Worm (Caenorhabditis elegans) whole organism, L3 larva: ENCODE data around the gene F56D6.6.

ENCODE experiments used
- R02D3.7 ChIP-seq: fragments of 150-350 bp; optimal IDR thresholded peaks from 2 replicates; lab custom pipeline; 2014; ENCODE audit warnings: missing biosample characterization, missing genetic modification characterization
- ZK546.5 ChIP-seq: sonication (generic microtip); optimal IDR thresholded peaks from 2 replicates; lab custom pipeline; 2017; ENCODE audit warnings: missing biosample characterization, missing genetic modification characterization
- aly-2 ChIP-seq: fragments of 150-350 bp; optimal IDR thresholded peaks from 2 replicates; lab custom pipeline; 2014; ENCODE audit warnings: missing biosample characterization, missing genetic modification characterization
- ceh-16 ChIP-seq: sonication (generic microtip); optimal IDR thresholded peaks from 2 replicates; lab custom pipeline; 2017; ENCODE audit warnings: missing biosample characterization, missing genetic modification characterization
- ceh-28 ChIP-seq: fragments of 150-350 bp; optimal IDR thresholded peaks from 2 replicates; lab custom pipeline; 2014; ENCODE audit warnings: missing biosample characterization, missing genetic modification reagents, missing genetic modification characterization
- ceh-9 ChIP-seq: sonication (generic microtip); optimal IDR thresholded peaks from 2 replicates; lab custom pipeline; 2018; ENCODE audit warnings: missing biosample characterization, missing genetic modification characterization
- daf-12 ChIP-seq: fragments of 150-350 bp; optimal IDR thresholded peaks from 2 replicates; lab custom pipeline; 2014; ENCODE audit warnings: missing biosample characterization, missing genetic modification reagents, missing genetic modification characterization
- egl-27 ChIP-seq: sonication (generic microtip); optimal IDR thresholded peaks from 4 replicates; lab custom pipeline; 2017; ENCODE audit warnings: missing biosample characterization, missing genetic modification reagents, missing genetic modification characterization
- egl-5 ChIP-seq: fragments of 150-350 bp; optimal IDR thresholded peaks from 2 replicates; lab custom pipeline; 2017; ENCODE audit warnings: missing biosample characterization, missing genetic modification reagents, missing genetic modification characterization, inconsistent platforms
- elt-1 ChIP-seq: fragments of 150-350 bp; optimal IDR thresholded peaks from 2 replicates; lab custom pipeline; 2014; ENCODE audit warnings: missing biosample characterization, missing genetic modification characterization
- elt-2 ChIP-seq: sonication (generic microtip); optimal IDR thresholded peaks from 2 replicates; lab custom pipeline; 2016; ENCODE audit warnings: missing genetic modification reagents, mild to moderate bottlenecking, missing genetic modification characterization, missing compliant biosample characterization
- elt-3 ChIP-seq, 3 experiments: fragments of 150-350 bp in 1 of 3; sonication (generic microtip) in 2 of 3; optimal IDR thresholded peaks; 2 replicates in 2 of 3; 4 replicates in 1 of 3; lab custom pipeline; 2014 to 2017; ENCODE audit warnings: missing biosample characterization in 3 of 3, missing genetic modification characterization in 3 of 3
- fkh-2 ChIP-seq: fragments of 150-350 bp; optimal IDR thresholded peaks from 2 replicates; lab custom pipeline; 2014; ENCODE audit warnings: missing biosample characterization, missing genetic modification reagents, missing genetic modification characterization
- fos-1 ChIP-seq: fragments of 150-350 bp; optimal IDR thresholded peaks from 2 replicates; lab custom pipeline; 2014; ENCODE audit warnings: missing biosample characterization, missing genetic modification characterization
- hmg-11 ChIP-seq: sonication (generic microtip); optimal IDR thresholded peaks from 2 replicates; lab custom pipeline; 2016; ENCODE audit warnings: missing genetic modification characterization, missing compliant biosample characterization
- jun-1 ChIP-seq: fragments of 150-350 bp; optimal IDR thresholded peaks from 2 replicates; lab custom pipeline; 2014; ENCODE audit warnings: missing biosample characterization, missing genetic modification reagents, missing genetic modification characterization
- lin-15B ChIP-seq: fragments of 150-350 bp; optimal IDR thresholded peaks from 2 replicates; lab custom pipeline; 2014; ENCODE audit warnings: missing biosample characterization, missing genetic modification characterization
- lin-39 ChIP-seq: fragments of 150-350 bp; optimal IDR thresholded peaks from 2 replicates; lab custom pipeline; 2018; ENCODE audit warnings: missing biosample characterization, missing genetic modification reagents, missing genetic modification characterization
- lsy-12 ChIP-seq: sonication (generic microtip); optimal IDR thresholded peaks from 2 replicates; lab custom pipeline; 2016; ENCODE audit warnings: mild to moderate bottlenecking, missing genetic modification characterization, missing compliant biosample characterization
- mml-1 ChIP-seq: fragments of 150-350 bp; sonication (generic microtip); optimal IDR thresholded peaks from 3 replicates; lab custom pipeline; 2014; ENCODE audit warnings: missing biosample characterization, missing genetic modification characterization
- nfya-1 ChIP-seq: sonication (generic microtip); optimal IDR thresholded peaks from 2 replicates; lab custom pipeline; 2017; ENCODE audit warnings: missing genetic modification characterization, mild to moderate bottlenecking, missing compliant biosample characterization, antibody characterized with exemption, moderate library complexity; ENCODE audit not compliant: insufficient read depth
- nhr-11 ChIP-seq: fragments of 150-350 bp; optimal IDR thresholded peaks from 2 replicates; lab custom pipeline; 2014; ENCODE audit warnings: missing biosample characterization, missing genetic modification characterization
- nhr-12 ChIP-seq: fragments of 150-350 bp; optimal IDR thresholded peaks from 2 replicates; lab custom pipeline; 2014; ENCODE audit warnings: missing biosample characterization, missing genetic modification characterization
- nhr-237 ChIP-seq: fragments of 150-350 bp; optimal IDR thresholded peaks from 2 replicates; lab custom pipeline; 2014; ENCODE audit warnings: missing biosample characterization, missing genetic modification characterization
- nhr-25 ChIP-seq: sonication (generic microtip); optimal IDR thresholded peaks from 2 replicates; lab custom pipeline; 2017; ENCODE audit warnings: missing biosample characterization, missing genetic modification characterization
- nhr-28 ChIP-seq: fragments of 150-350 bp; optimal IDR thresholded peaks from 2 replicates; lab custom pipeline; 2014; ENCODE audit warnings: missing biosample characterization, missing genetic modification characterization
- nhr-43 ChIP-seq: sonication (generic microtip); optimal IDR thresholded peaks from 2 replicates; lab custom pipeline; 2016; ENCODE audit warnings: mild to moderate bottlenecking, missing genetic modification characterization, missing compliant biosample characterization; ENCODE audit not compliant: poor library complexity, severe bottlenecking
- nhr-67 ChIP-seq: fragments of 150-350 bp; optimal IDR thresholded peaks from 2 replicates; lab custom pipeline; 2014; ENCODE audit warnings: missing biosample characterization, missing genetic modification characterization
- nhr-77 ChIP-seq: fragments of 150-350 bp; optimal IDR thresholded peaks from 2 replicates; lab custom pipeline; 2014; ENCODE audit warnings: missing biosample characterization, missing genetic modification characterization
- pha-4 ChIP-seq: fragments of 150-350 bp; optimal IDR thresholded peaks from 2 replicates; lab custom pipeline; 2014; ENCODE audit warnings: missing biosample characterization, missing genetic modification reagents, missing genetic modification characterization
- pqm-1 ChIP-seq: fragments of 150-350 bp; optimal IDR thresholded peaks from 2 replicates; lab custom pipeline; 2017; ENCODE audit warnings: missing biosample characterization, missing genetic modification characterization, inconsistent platforms
- sea-2 ChIP-seq: fragments of 150-350 bp; sonication (generic microtip); optimal IDR thresholded peaks from 4 replicates; lab custom pipeline; 2014; ENCODE audit warnings: missing biosample characterization, missing genetic modification reagents, missing genetic modification characterization
- snpc-4 ChIP-seq: fragments of 150-350 bp; optimal IDR thresholded peaks from 2 replicates; lab custom pipeline; 2014; ENCODE audit warnings: missing biosample characterization, missing genetic modification characterization
- tbx-2 ChIP-seq: sonication (generic microtip); optimal IDR thresholded peaks from 2 replicates; lab custom pipeline; 2016; ENCODE audit warnings: mild to moderate bottlenecking, missing genetic modification characterization, missing compliant biosample characterization
- unc-39 ChIP-seq: sonication (generic microtip); optimal IDR thresholded peaks from 4 replicates; lab custom pipeline; 2017; ENCODE audit warnings: missing biosample characterization, missing genetic modification characterization
- unc-62 ChIP-seq: fragments of 150-350 bp; sonication (generic microtip); optimal IDR thresholded peaks from 4 replicates; lab custom pipeline; 2014; ENCODE audit warnings: missing biosample characterization, missing genetic modification reagents, missing genetic modification characterization
- ztf-4 ChIP-seq: fragments of 150-350 bp; optimal IDR thresholded peaks from 2 replicates; lab custom pipeline; 2014; ENCODE audit warnings: missing biosample characterization, missing genetic modification characterization

F56D6.6 gene

DNA sequence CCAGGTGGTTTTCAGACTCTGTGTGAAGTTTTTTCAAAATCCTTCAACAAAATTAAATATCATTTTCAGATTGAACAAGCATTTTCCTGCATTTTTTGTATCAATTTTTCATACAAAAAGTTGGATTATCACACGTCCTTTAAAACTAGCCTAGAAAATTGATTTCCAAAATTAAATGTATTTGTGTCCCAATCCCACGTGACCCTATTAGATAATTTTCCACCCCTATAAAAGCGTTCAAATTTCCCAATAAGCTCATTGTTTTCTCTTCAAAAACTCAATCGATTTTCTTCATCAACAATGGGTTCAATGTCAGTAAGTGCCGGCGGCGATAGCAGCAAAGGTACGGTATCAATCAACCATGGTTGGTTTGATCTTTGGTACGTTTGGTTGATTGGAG, 11.4 kb downstream of the F56D6.6 start, which contains the start of gene F56D6.19:
F56D6.19 (plus strand) TSS at position 301 of the 400 bp plus-strand sequence.
- TF ChIP-seq nhr-67 (tag; lab: Kevin White, UChicago) (no peak), snpc-4 (no peak), lsy-12 (no peak), ceh-28 (tag; lab: Kevin White, UChicago) (no peak), ceh-9 (tag; lab: Kevin White, UChicago) (no peak), fkh-2 (tag; lab: Kevin White, UChicago) (no peak), nhr-43 (tag; lab: Kevin White, UChicago) (no peak), ZK546.5 (tag; lab: Kevin White, UChicago) (no peak), nfya-1 (no peak), sea-2 (GFP tag; lab: Kevin White, UChicago) (no peak), lin-39 (tag; lab: Kevin White, UChicago) (no peak), unc-39 (no peak)

DNA sequence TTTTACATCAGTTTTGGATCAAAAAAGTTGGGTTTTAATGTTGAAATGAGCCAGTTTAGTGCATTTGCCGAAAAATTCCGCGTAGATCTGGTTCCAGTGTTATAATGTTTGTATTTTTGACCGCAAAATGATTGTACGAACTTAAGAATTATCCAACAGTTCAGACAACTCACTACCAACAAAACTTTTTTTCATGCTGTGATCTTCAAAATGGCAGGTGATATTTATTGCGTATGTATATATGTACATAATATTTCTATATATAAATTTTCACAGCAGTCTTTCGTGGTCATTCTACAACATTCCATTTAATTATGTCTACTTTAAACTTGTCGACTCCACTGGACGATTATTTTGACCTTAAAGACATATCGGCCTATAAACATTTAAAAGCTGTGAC, 12.2 kb downstream of the F56D6.6 start, which contains the start of gene srz-20:
srz-20 (plus strand) TSS at position 301 of the 400 bp plus-strand sequence.
- TF ChIP-seq lsy-12 (no peak), daf-12 (tag; lab: Kevin White, UChicago) (no peak)

DNA sequence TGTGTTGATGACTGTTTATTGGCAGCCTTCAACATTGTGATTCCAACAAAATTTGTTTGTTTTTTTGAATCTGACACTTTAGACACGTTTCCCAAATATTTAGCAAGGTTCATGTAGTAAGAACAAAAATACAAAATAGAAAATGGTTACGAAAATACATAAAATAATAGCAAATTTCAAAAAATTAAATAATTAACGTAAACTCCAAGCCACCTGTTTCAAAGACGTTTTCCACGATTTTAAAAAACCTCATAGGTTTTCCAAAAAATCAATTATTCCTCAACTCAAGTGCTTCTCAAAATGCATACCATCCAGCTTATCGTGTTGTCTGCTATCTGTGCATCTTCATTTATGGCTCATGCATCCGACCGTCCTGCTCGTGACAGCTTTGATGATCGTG, 14.3 kb downstream of the F56D6.6 start, which contains the start of gene F56D6.14:
F56D6.14 (plus strand) TSS at position 301 of the 400 bp plus-strand sequence.
- TF ChIP-seq hmg-11 (tag; lab: Kevin White, UChicago) (no peak), R02D3.7 (no peak), nhr-77 (tag; lab: Kevin White, UChicago) (no peak), nhr-237 (tag; lab: Kevin White, UChicago) (no peak), nhr-12 (tag; lab: Kevin White, UChicago) (no peak), fos-1 (tag; lab: Kevin White, UChicago) (no peak), pqm-1 (no peak), sea-2 (GFP tag; lab: Kevin White, UChicago) (no peak)

DNA sequence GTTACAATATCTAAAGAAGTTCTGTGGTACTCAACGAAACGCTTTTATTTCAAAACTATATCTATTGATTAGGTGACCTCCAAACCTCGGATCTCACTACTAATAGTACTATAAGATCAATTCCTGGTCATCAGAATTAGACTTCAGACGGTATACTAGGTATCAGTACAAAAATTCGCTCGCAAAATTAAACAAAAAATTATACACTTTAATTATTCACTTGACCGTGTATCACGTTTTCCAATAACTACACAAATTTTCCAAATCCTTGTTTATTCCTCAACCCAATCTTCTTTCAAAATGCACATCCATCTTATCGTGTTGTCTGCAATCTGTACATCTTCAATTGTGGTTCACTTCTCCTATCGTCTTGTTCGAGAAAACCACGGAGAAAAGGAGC, 15.1 kb downstream of the F56D6.6 start, which contains the start of gene F56D6.23:
F56D6.23 (plus strand) TSS at position 301 of the 400 bp plus-strand sequence.
- TF ChIP-seq egl-5 (tag; lab: Kevin White, UChicago) = no peak
- no peak for TF ChIP-seq unc-62 (GFP tag; lab: Kevin White, UChicago)
- TF ChIP-seq nhr-43 (tag; lab: Kevin White, UChicago) = no peak
- TF ChIP-seq aly-2 (tag; lab: Kevin White, UChicago) = no peak
- no peak for TF ChIP-seq elt-3 (tag; optimal IDR thresholded peaks at IDR 0.05; lab: Kevin White, UChicago)
- no peak for TF ChIP-seq pha-4 (tag; lab: Kevin White, UChicago)
- TF ChIP-seq elt-2 (tag; lab: Kevin White, UChicago) = no peak
- TF ChIP-seq jun-1 (tag; lab: Kevin White, UChicago) = no peak
- no peak for TF ChIP-seq tbx-2 (tag; lab: Kevin White, UChicago)
- TF ChIP-seq egl-27 (tag; lab: Kevin White, UChicago) = no peak
- TF ChIP-seq ztf-4 (tag; lab: Kevin White, UChicago) = no peak
- TF ChIP-seq nhr-25 (tag; lab: Kevin White, UChicago) = no peak
- no peak for TF ChIP-seq ceh-16 (tag; lab: Kevin White, UChicago)
- no peak for TF ChIP-seq pqm-1
- TF ChIP-seq hmg-11 (tag; lab: Kevin White, UChicago) = no peak
- no peak for TF ChIP-seq lin-15B (tag; lab: Kevin White, UChicago)
- TF ChIP-seq elt-1 (tag; lab: Kevin White, UChicago) = no peak
- no peak for TF ChIP-seq sea-2 (GFP tag; lab: Kevin White, UChicago)
- no peak for TF ChIP-seq mml-1 (tag; lab: Kevin White, UChicago)
- TF ChIP-seq, all 47 proteins: peak for 0

DNA sequence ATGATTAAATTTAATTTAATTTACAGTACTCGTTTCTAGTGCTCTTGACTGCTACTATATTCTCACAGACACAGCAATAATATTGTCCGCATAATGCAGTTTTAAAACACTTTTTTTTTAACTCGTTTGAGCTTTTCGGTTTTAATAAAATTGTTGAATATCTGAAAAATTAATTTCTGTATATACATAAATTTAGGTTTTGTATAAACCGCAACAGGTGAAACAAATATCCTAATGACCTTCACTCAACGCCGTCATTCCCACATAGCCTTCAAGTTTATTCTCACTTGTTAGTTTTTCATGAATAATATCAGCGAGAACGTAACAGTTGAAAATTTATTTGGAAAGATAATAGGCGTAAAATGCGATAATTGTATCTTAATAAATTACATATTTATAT, 16.5 kb downstream of the F56D6.6 start, which contains the start of gene srz-19:
srz-19 (plus strand) TSS at position 301 of the 400 bp plus-strand sequence.
- TF ChIP-seq ZK546.5 (tag; lab: Kevin White, UChicago) (no peak), snpc-4 (no peak), fkh-2 (tag; lab: Kevin White, UChicago) (no peak), fos-1 (tag; lab: Kevin White, UChicago) (no peak), ceh-28 (tag; lab: Kevin White, UChicago) (no peak), aly-2 (tag; lab: Kevin White, UChicago) (no peak), ceh-16 (tag; lab: Kevin White, UChicago) (no peak), nhr-28 (tag; lab: Kevin White, UChicago) (no peak), lin-39 (tag; lab: Kevin White, UChicago) (no peak), nhr-25 (tag; lab: Kevin White, UChicago) (no peak), jun-1 (tag; lab: Kevin White, UChicago) (no peak), elt-3 (tag; optimal IDR thresholded peaks at IDR 0.05; lab: Kevin White, UChicago) (no peak), nhr-11 (tag; lab: Kevin White, UChicago) (no peak)
